Worm (Caenorhabditis elegans) whole organism, mixed stage, embryonic: ENCODE results near the gene Y66D12A.7.

Experiments used
- M03D4.4 ChIP-seq: sonication (generic microtip); optimal IDR thresholded peaks from 2 replicates; lab custom pipeline; 2017; ENCODE audit warnings: mild to moderate bottlenecking, missing genetic modification characterization, missing compliant biosample characterization
- bed-3 ChIP-seq: fragments of 200-800 bp; sonication (Bioruptor generic); optimal IDR thresholded peaks from 3 replicates; lab custom pipeline; 2018; ENCODE audit warnings: mild to moderate bottlenecking, missing genetic modification characterization, moderate library complexity, missing compliant biosample characterization
- blmp-1 ChIP-seq: fragments of 150-350 bp; optimal IDR thresholded peaks from 2 replicates; lab custom pipeline; 2014; ENCODE audit warnings: missing biosample characterization, missing genetic modification characterization
- ceh-39 ChIP-seq: fragments of 150-350 bp; optimal IDR thresholded peaks from 2 replicates; lab custom pipeline; 2014; ENCODE audit warnings: missing biosample characterization, missing genetic modification characterization
- ceh-43 ChIP-seq: fragments of 200-800 bp; sonication (Bioruptor generic); optimal IDR thresholded peaks from 2 replicates; lab custom pipeline; 2018; ENCODE audit warnings: mild to moderate bottlenecking, missing genetic modification characterization, moderate library complexity, missing compliant biosample characterization
- ces-1 ChIP-seq: fragments of 150-350 bp; optimal IDR thresholded peaks from 2 replicates; lab custom pipeline; 2014; ENCODE audit warnings: missing biosample characterization, missing genetic modification reagents, missing genetic modification characterization
- cnd-1 ChIP-seq: fragments of 200-800 bp; sonication (Bioruptor generic); optimal IDR thresholded peaks from 2 replicates; lab custom pipeline; 2018; ENCODE audit warnings: mild to moderate bottlenecking, missing genetic modification characterization, missing compliant biosample characterization
- drap-1 ChIP-seq: fragments of 200-800 bp; sonication (Bioruptor generic); optimal IDR thresholded peaks from 3 replicates; lab custom pipeline; 2018; ENCODE audit warnings: mild to moderate bottlenecking, missing genetic modification characterization, missing compliant biosample characterization
- elt-1 ChIP-seq: sonication (generic microtip); optimal IDR thresholded peaks from 2 replicates; lab custom pipeline; 2017; ENCODE audit warnings: missing genetic modification characterization, mild to moderate bottlenecking, missing compliant biosample characterization, antibody characterized with exemption, moderate library complexity, borderline replicate concordance; ENCODE audit not compliant: insufficient read depth
- elt-3 ChIP-seq: fragments of 150-350 bp; optimal IDR thresholded peaks from 2 replicates; lab custom pipeline; 2014; ENCODE audit warnings: missing biosample characterization, missing genetic modification characterization
- flh-1 ChIP-seq: fragments of 200-800 bp; sonication (Bioruptor generic); optimal IDR thresholded peaks from 2 replicates; lab custom pipeline; 2018; ENCODE audit warnings: mild to moderate bottlenecking, missing genetic modification characterization, moderate library complexity, missing compliant biosample characterization
- lin-13 ChIP-seq: fragments of 150-350 bp; optimal IDR thresholded peaks from 2 replicates; lab custom pipeline; 2014; ENCODE audit warnings: missing biosample characterization, missing genetic modification characterization
- lin-32 ChIP-seq: fragments of 200-800 bp; sonication (Bioruptor generic); optimal IDR thresholded peaks from 2 replicates; lab custom pipeline; 2018; ENCODE audit warnings: mild to moderate bottlenecking, missing genetic modification characterization, missing compliant biosample characterization
- lsy-2 ChIP-seq: fragments of 150-350 bp; optimal IDR thresholded peaks from 2 replicates; lab custom pipeline; 2014; ENCODE audit warnings: missing biosample characterization, missing genetic modification characterization
- mab-5 ChIP-seq: fragments of 150-350 bp; optimal IDR thresholded peaks from 2 replicates; lab custom pipeline; 2014; ENCODE audit warnings: missing biosample characterization, missing genetic modification characterization
- mep-1 ChIP-seq: fragments of 150-350 bp; optimal IDR thresholded peaks from 2 replicates; lab custom pipeline; 2017; ENCODE audit warnings: missing biosample characterization, missing genetic modification reagents, missing genetic modification characterization, inconsistent platforms
- nhr-12 ChIP-seq: fragments of 150-350 bp; optimal IDR thresholded peaks from 2 replicates; lab custom pipeline; 2014; ENCODE audit warnings: missing biosample characterization, missing genetic modification characterization
- nhr-2 ChIP-seq: fragments of 150-350 bp; optimal IDR thresholded peaks from 2 replicates; lab custom pipeline; 2014; ENCODE audit warnings: missing biosample characterization, missing genetic modification characterization
- nhr-237 ChIP-seq: fragments of 150-350 bp; optimal IDR thresholded peaks from 2 replicates; lab custom pipeline; 2014; ENCODE audit warnings: missing biosample characterization, missing genetic modification characterization
- nhr-28 ChIP-seq: fragments of 150-350 bp; optimal IDR thresholded peaks from 2 replicates; lab custom pipeline; 2014; ENCODE audit warnings: missing biosample characterization, missing genetic modification characterization
- nhr-76 ChIP-seq: sonication (generic microtip); optimal IDR thresholded peaks from 2 replicates; lab custom pipeline; 2017; ENCODE audit warnings: missing biosample characterization, missing genetic modification characterization
- pha-4 ChIP-seq: fragments of 150-350 bp; optimal IDR thresholded peaks from 2 replicates; lab custom pipeline; 2018; ENCODE audit warnings: missing biosample characterization, missing genetic modification reagents, missing genetic modification characterization
- snpc-4 ChIP-seq: fragments of 150-350 bp; optimal IDR thresholded peaks from 2 replicates; lab custom pipeline; 2014; ENCODE audit warnings: missing biosample characterization, missing genetic modification characterization
- sptf-1 ChIP-seq: sonication (generic microtip); optimal IDR thresholded peaks from 2 replicates; lab custom pipeline; 2017; ENCODE audit warnings: mild to moderate bottlenecking, missing genetic modification characterization, moderate library complexity, missing compliant biosample characterization
- tbx-8 ChIP-seq: fragments of 200-800 bp; sonication (Bioruptor generic); optimal IDR thresholded peaks from 2 replicates; lab custom pipeline; 2018; ENCODE audit warnings: mild to moderate bottlenecking, missing genetic modification characterization, moderate library complexity, missing compliant biosample characterization
- unc-120 ChIP-seq: sonication (generic microtip); optimal IDR thresholded peaks from 2 replicates; lab custom pipeline; 2017; ENCODE audit warnings: missing genetic modification characterization, missing compliant biosample characterization; ENCODE audit not compliant: poor library complexity, severe bottlenecking
- unc-39 ChIP-seq: fragments of 150-350 bp; optimal IDR thresholded peaks from 2 replicates; lab custom pipeline; 2014; ENCODE audit warnings: missing biosample characterization, missing genetic modification characterization
- unc-62 ChIP-seq: fragments of 150-350 bp; optimal IDR thresholded peaks from 2 replicates; lab custom pipeline; 2014; ENCODE audit warnings: missing biosample characterization, missing genetic modification reagents, missing genetic modification characterization
- zip-8 ChIP-seq: fragments of 150-350 bp; optimal IDR thresholded peaks from 2 replicates; lab custom pipeline; 2014; ENCODE audit warnings: missing biosample characterization, missing genetic modification characterization
- ztf-11 ChIP-seq: fragments of 150-350 bp; optimal IDR thresholded peaks from 2 replicates; lab custom pipeline; 2014; ENCODE audit warnings: missing biosample characterization, missing genetic modification characterization

Gene Y66D12A.7

DNA sequence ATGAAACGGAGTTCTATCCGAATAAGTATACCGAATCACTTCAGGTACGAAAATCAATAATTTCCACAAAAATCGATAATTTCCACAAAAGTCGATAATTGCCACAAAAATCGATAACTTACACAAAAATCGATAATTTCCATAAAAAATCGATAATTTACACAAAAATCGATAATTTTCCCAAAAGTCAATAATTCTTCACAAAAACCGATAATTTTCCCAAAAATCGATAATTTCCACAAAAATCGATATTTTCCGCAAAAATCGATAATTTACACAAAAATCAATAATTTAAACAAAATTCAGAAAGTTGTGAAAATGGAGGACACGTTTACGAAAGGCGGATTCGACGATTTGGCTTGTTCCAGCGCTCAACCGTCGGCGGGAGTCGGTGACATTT, 34.6 kb upstream of the Y66D12A.7 start:
- TF ChIP-seq sptf-1 (tag; lab: Kevin White, UChicago): no peak
- no peak for TF ChIP-seq lin-32 (GFP tag; lab: Kevin White, UChicago)
- TF ChIP-seq ceh-39 (tag; lab: Kevin White, UChicago): peak; percentile 55

- TF ChIP-seq nhr-12 (tag; lab: Kevin White, UChicago): no peak
- no peak for TF ChIP-seq lsy-2 (tag; lab: Kevin White, UChicago)
- no peak for TF ChIP-seq drap-1 (GFP tag; lab: Kevin White, UChicago)
- no peak for TF ChIP-seq flh-1 (GFP tag; lab: Kevin White, UChicago)
- no peak for TF ChIP-seq nhr-237 (tag; lab: Kevin White, UChicago)
- TF ChIP-seq lin-32 (GFP tag; lab: Kevin White, UChicago): no peak
- TF ChIP-seq elt-3 (tag; lab: Kevin White, UChicago): no peak
- no peak for TF ChIP-seq nhr-76 (tag; lab: Kevin White, UChicago)
- no peak for TF ChIP-seq ceh-43 (GFP tag; lab: Kevin White, UChicago)
- TF ChIP-seq, all 35 proteins: peak for 0
Measured at ce11 chrIII:11612371-11612770, 32.1 kb upstream of the Y66D12A.7 start, which contains the start of the genes Y66A7A.9 and Y66A7A.4. Gene Y66A7A.9, minus strand, starts transcription at chrIII:11612471. Gene Y66A7A.4, plus strand, starts transcription at chrIII:11612607.

ce11 chrIII:11611618-11612247, 31.5 kb upstream of the Y66D12A.7 start:
- TF ChIP-seq elt-3 (tag; lab: Kevin White, UChicago) (no peak), bed-3 (GFP tag; lab: Kevin White, UChicago) (no peak), mep-1 (tag; lab: Kevin White, UChicago) (no peak), ztf-11 (no peak), lsy-2 (tag; lab: Kevin White, UChicago) (no peak), lin-32 (GFP tag; lab: Kevin White, UChicago) (no peak), lin-13 (tag; lab: Kevin White, UChicago) (no peak), M03D4.4 (tag; lab: Kevin White, UChicago) (no peak), unc-39 (tag; lab: Kevin White, UChicago) (no peak), ces-1 (GFP tag; lab: Kevin White, UChicago) (no peak), nhr-28 (tag; lab: Kevin White, UChicago) (no peak), sptf-1 (tag; lab: Kevin White, UChicago) (no peak), pha-4 (tag; lab: Kevin White, UChicago) (no peak), cnd-1 (no peak), snpc-4 (tag; lab: Kevin White, UChicago) (no peak)

DNA sequence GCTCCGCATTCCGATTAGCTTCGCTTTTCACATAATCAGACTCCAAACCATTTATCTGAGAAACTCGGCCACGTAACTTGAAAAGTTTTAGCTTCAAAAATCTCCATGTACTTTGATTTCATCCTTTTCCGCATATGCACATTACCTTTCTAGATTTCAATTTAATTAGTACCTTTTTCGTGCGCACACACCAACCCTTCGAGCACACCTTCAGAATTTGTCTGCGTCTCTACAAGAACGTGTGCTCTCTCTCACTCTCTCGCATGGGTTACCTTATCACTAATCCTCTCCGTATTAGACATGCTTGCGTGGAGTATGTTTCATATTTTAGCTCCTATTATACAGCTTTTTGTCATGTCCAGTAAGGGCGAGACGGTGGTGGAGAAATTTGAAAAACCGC, 29.3 kb upstream of the Y66D12A.7 start, which contains the start of gene Y66D12A.30:
Y66D12A.30 (plus strand) TSS at position 301 of the 400 bp plus-strand sequence.
- TF ChIP-seq unc-120: no peak
- no peak for TF ChIP-seq zip-8 (tag; lab: Kevin White, UChicago)
- TF ChIP-seq mab-5: no peak
- no peak for TF ChIP-seq ces-1 (GFP tag; lab: Kevin White, UChicago)
- TF ChIP-seq flh-1 (GFP tag; lab: Kevin White, UChicago): no peak
- TF ChIP-seq ceh-39 (tag; lab: Kevin White, UChicago): no peak
- no peak for TF ChIP-seq unc-39 (tag; lab: Kevin White, UChicago)
- no peak for TF ChIP-seq nhr-2 (tag; lab: Kevin White, UChicago)
- TF ChIP-seq blmp-1: no peak
- TF ChIP-seq ztf-11: no peak
- no peak for TF ChIP-seq elt-1 (tag; lab: Kevin White, UChicago)
- TF ChIP-seq bed-3 (GFP tag; lab: Kevin White, UChicago): no peak
- TF ChIP-seq lin-13 (tag; lab: Kevin White, UChicago): no peak
- TF ChIP-seq ceh-43 (GFP tag; lab: Kevin White, UChicago): no peak
- TF ChIP-seq unc-62 (GFP tag; lab: Kevin White, UChicago): no peak
- no peak for TF ChIP-seq tbx-8
- no peak for TF ChIP-seq pha-4 (tag; lab: Kevin White, UChicago)
- no peak for TF ChIP-seq nhr-28 (tag; lab: Kevin White, UChicago)

- no peak for TF ChIP-seq pha-4 (tag; lab: Kevin White, UChicago)
- TF ChIP-seq nhr-2 (tag; lab: Kevin White, UChicago): no peak
- TF ChIP-seq nhr-76 (tag; lab: Kevin White, UChicago): no peak
- no peak for TF ChIP-seq blmp-1
- TF ChIP-seq M03D4.4 (tag; lab: Kevin White, UChicago): no peak
- no peak for TF ChIP-seq zip-8 (tag; lab: Kevin White, UChicago)
- no peak for TF ChIP-seq nhr-237 (tag; lab: Kevin White, UChicago)
- TF ChIP-seq mep-1 (tag; lab: Kevin White, UChicago): no peak
- TF ChIP-seq lsy-2 (tag; lab: Kevin White, UChicago): no peak
- no peak for TF ChIP-seq sptf-1 (tag; lab: Kevin White, UChicago)
- no peak for TF ChIP-seq ztf-11
Measured at ce11 chrIII:11607870-11608269, 27.6 kb upstream of the Y66D12A.7 start, which contains the start of gene Y66D12A.1. Gene Y66D12A.1, plus strand, starts transcription at chrIII:11608170.
